Worm (Caenorhabditis elegans): Measurements from ENCODE around the gene C16B8.3.

DNA sequence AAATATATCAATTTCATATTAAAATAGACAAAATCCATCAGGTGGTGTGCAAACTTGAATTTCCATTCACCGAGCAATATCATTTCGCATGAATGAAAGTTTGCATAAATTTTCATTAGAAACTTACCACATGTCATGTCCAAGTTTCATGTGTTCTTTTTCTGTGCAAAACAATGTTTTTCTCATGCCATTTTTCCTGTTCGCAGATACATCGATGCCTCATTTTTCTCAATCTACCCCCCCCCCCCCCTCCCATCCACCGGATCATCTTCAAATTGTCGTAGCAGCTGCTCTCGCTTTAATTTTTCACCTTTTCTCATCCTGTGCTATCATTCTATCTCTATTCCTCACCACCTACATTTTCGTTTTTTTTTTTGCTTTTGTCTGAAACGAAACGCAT lies 29.5 kb downstream of the C16B8.3 start, which contains the start of gene T19D2.3:
- no peak for TF ChIP-seq sup-37 (GFP tag; optimal IDR thresholded peaks at IDR 0.05)
- TF ChIP-seq aha-1 (tag; optimal IDR thresholded peaks at IDR 0.05), result no peak
- TF ChIP-seq ztf-11 (tag; optimal IDR thresholded peaks at IDR 0.05), result no peak
- no peak for TF ChIP-seq nhr-12 (tag; optimal IDR thresholded peaks at IDR 0.05)
- TF ChIP-seq mep-1 (tag; optimal IDR thresholded peaks at IDR 0.05), result no peak
- TF ChIP-seq lsy-2 (tag; optimal IDR thresholded peaks at IDR 0.05), result no peak
